Worm (Caenorhabditis elegans) whole organism, L4 larva: ENCODE data around the gene let-711.

Source experiments
- D1046.2 ChIP-seq: fragments of 200-800 bp; sonication (Bioruptor generic); IDR thresholded peaks from 2 replicates; pipeline ENCODE4 v1.3.6; 2022; ENCODE audit warnings: missing genetic modification characterization, missing compliant biosample characterization
- R02D3.7 ChIP-seq: fragments of 150-350 bp; sonication (generic microtip); optimal IDR thresholded peaks from 3 replicates; lab custom pipeline; 2014; ENCODE audit warnings: missing biosample characterization, missing genetic modification characterization
- T20F7.1 ChIP-seq: fragments of 200-800 bp; sonication (Bioruptor generic); optimal IDR thresholded peaks from 2 replicates; lab custom pipeline; 2018; ENCODE audit warnings: mild to moderate bottlenecking, missing genetic modification characterization, missing compliant biosample characterization
- Y48G9A.11 ChIP-seq: fragments of 200-800 bp; sonication (Bioruptor generic); IDR thresholded peaks from 2 replicates; pipeline ENCODE4 v1.3.6; 2022; ENCODE audit warnings: missing genetic modification reagents, missing genetic modification characterization, missing compliant biosample characterization
- Y75B8A.6 ChIP-seq: fragments of 200-800 bp; sonication (Bioruptor generic); IDR thresholded peaks from 2 replicates; pipeline ENCODE4 v1.3.6; 2022; ENCODE audit warnings: missing genetic modification reagents, missing genetic modification characterization, missing compliant biosample characterization
- aha-1 ChIP-seq: fragments of 150-350 bp; peaks from one replicate; lab custom pipeline; 2014; ENCODE audit warnings: missing biosample characterization, missing genetic modification characterization
- aly-2 ChIP-seq: sonication (generic microtip); optimal IDR thresholded peaks from 2 replicates; lab custom pipeline; 2018; ENCODE audit warnings: missing biosample characterization, missing genetic modification characterization
- arid-1 ChIP-seq: fragments of 200-800 bp; sonication (Bioruptor generic); conservative IDR thresholded peaks from 2 replicates; pipeline ENCODE4 v1.3.6; 2022; ENCODE audit warnings: missing genetic modification reagents, missing genetic modification characterization, missing compliant biosample characterization
- ceh-44 ChIP-seq: fragments of 200-800 bp; sonication (Bioruptor generic); IDR thresholded peaks from 2 replicates; pipeline ENCODE4 v1.3.6; 2022; ENCODE audit warnings: missing genetic modification reagents, missing genetic modification characterization, missing compliant biosample characterization
- ceh-82 ChIP-seq: sonication (generic microtip); optimal IDR thresholded peaks from 2 replicates; lab custom pipeline; 2017; ENCODE audit warnings: missing biosample characterization, missing genetic modification characterization
- ces-1 ChIP-seq: fragments of 150-350 bp; sonication (generic microtip); optimal IDR thresholded peaks from 4 replicates; lab custom pipeline; 2014; ENCODE audit warnings: missing biosample characterization, missing genetic modification reagents, missing genetic modification characterization
- ctbp-1 ChIP-seq: fragments of 200-800 bp; sonication (Bioruptor generic); IDR thresholded peaks from 2 replicates; pipeline ENCODE4 v1.3.6; 2022; ENCODE audit warnings: missing genetic modification reagents, missing genetic modification characterization, missing compliant biosample characterization
- daf-16 ChIP-seq, 3 experiments: sonication (generic microtip); optimal IDR thresholded peaks; 2 replicates each; lab custom pipeline; 2016 to 2017; ENCODE audit warnings: missing genetic modification characterization in 3 of 3, missing genetic modification reagents in 3 of 3, mild to moderate bottlenecking in 2 of 3, missing compliant biosample characterization in 2 of 3, missing biosample characterization in 1 of 3, moderate library complexity in 1 of 3
- daf-19 ChIP-seq: fragments of 200-800 bp; sonication (Bioruptor generic); conservative IDR thresholded peaks from 2 replicates; pipeline ENCODE4 v1.3.6; 2022; ENCODE audit warnings: missing genetic modification characterization, missing compliant biosample characterization
- daf-8 ChIP-seq: fragments of 200-800 bp; sonication (Bioruptor generic); IDR thresholded peaks from 2 replicates; pipeline ENCODE4 v1.3.6; 2022; ENCODE audit warnings: missing genetic modification characterization, missing compliant biosample characterization
- dmd-8 ChIP-seq: fragments of 200-800 bp; sonication (Bioruptor generic); IDR thresholded peaks from 2 replicates; pipeline ENCODE4 v1.3.6; 2022; ENCODE audit warnings: missing genetic modification characterization, missing compliant biosample characterization
- dpl-1 ChIP-seq: fragments of 150-350 bp; optimal IDR thresholded peaks from 2 replicates; lab custom pipeline; 2014; ENCODE audit warnings: missing biosample characterization, missing genetic modification reagents, missing genetic modification characterization
- dve-1 ChIP-seq: sonication (generic microtip); optimal IDR thresholded peaks from 2 replicates; lab custom pipeline; 2017; ENCODE audit warnings: antibody characterized with exemption, mild to moderate bottlenecking, missing genetic modification characterization, missing compliant biosample characterization; ENCODE audit not compliant: insufficient read depth
- egl-43 ChIP-seq: fragments of 200-800 bp; sonication (Bioruptor generic); IDR thresholded peaks from 2 replicates; pipeline ENCODE4 v1.3.6; 2022; ENCODE audit warnings: missing genetic modification reagents, missing genetic modification characterization, missing compliant biosample characterization
- hif-1 ChIP-seq, 2 experiments: sonication (generic microtip); optimal IDR thresholded peaks; 2 replicates each; lab custom pipeline; 2016 to 2017; ENCODE audit warnings: missing compliant biosample characterization in 2 of 2, missing genetic modification characterization in 2 of 2, missing genetic modification reagents in 2 of 2, missing genotype in 2 of 2, mild to moderate bottlenecking in 1 of 2
- hlh-30 ChIP-seq: sonication (generic microtip); optimal IDR thresholded peaks from 2 replicates; lab custom pipeline; 2017; ENCODE audit warnings: antibody characterized with exemption, mild to moderate bottlenecking, missing genetic modification characterization, missing compliant biosample characterization; ENCODE audit not compliant: insufficient read depth
- hmg-1.1 ChIP-seq: fragments of 200-800 bp; sonication (Bioruptor generic); IDR thresholded peaks from 2 replicates; pipeline ENCODE4 v1.3.6; 2022; ENCODE audit warnings: missing genetic modification reagents, missing genetic modification characterization, missing compliant biosample characterization
- lim-7 ChIP-seq: fragments of 200-800 bp; sonication (Bioruptor generic); IDR thresholded peaks from 2 replicates; pipeline ENCODE4 v1.3.6; 2022; ENCODE audit warnings: missing genetic modification characterization, missing compliant biosample characterization
- lin-13 ChIP-seq: fragments of 150-350 bp; optimal IDR thresholded peaks from 2 replicates; lab custom pipeline; 2014; ENCODE audit warnings: missing biosample characterization, missing genetic modification reagents, missing genetic modification characterization
- lin-38 ChIP-seq: fragments of 200-800 bp; sonication (Bioruptor generic); IDR thresholded peaks from 2 replicates; pipeline ENCODE4 v1.3.6; 2022; ENCODE audit warnings: missing genetic modification reagents, missing genetic modification characterization, missing compliant biosample characterization
- lsy-2 ChIP-seq, 2 experiments: fragments of 150-350 bp in 1 of 2; sonication (generic microtip) in 1 of 2; optimal IDR thresholded peaks; 2 replicates each; lab custom pipeline; 2014 to 2017; ENCODE audit warnings: missing biosample characterization in 2 of 2, missing genetic modification characterization in 2 of 2
- mdl-1 ChIP-seq, 2 experiments: fragments of 150-350 bp in 1 of 2; sonication (generic microtip) in 1 of 2; optimal IDR thresholded peaks; 2 replicates each; lab custom pipeline; 2014 to 2017; ENCODE audit warnings: missing biosample characterization in 2 of 2, missing genetic modification characterization in 2 of 2
- mep-1 ChIP-seq: fragments of 150-350 bp; sonication (generic microtip); optimal IDR thresholded peaks from 3 replicates; lab custom pipeline; 2014; ENCODE audit warnings: missing biosample characterization, missing genetic modification characterization
- mes-2 ChIP-seq: sonication (generic microtip); optimal IDR thresholded peaks from 2 replicates; lab custom pipeline; 2016; ENCODE audit warnings: missing genotype, mild to moderate bottlenecking, missing genetic modification characterization, missing compliant biosample characterization; ENCODE audit not compliant: poor library complexity, severe bottlenecking
- mxl-2 ChIP-seq: fragments of 200-800 bp; sonication (Bioruptor generic); conservative IDR thresholded peaks from 2 replicates; pipeline ENCODE4 v1.3.6; 2022; ENCODE audit warnings: missing genetic modification reagents, missing genetic modification characterization, missing compliant biosample characterization
- mxl-3 ChIP-seq: fragments of 200-800 bp; sonication (Bioruptor generic); optimal IDR thresholded peaks from 2 replicates; lab custom pipeline; 2018; ENCODE audit warnings: mild to moderate bottlenecking, missing genetic modification characterization, missing compliant biosample characterization
- nhr-102 ChIP-seq: sonication (generic microtip); optimal IDR thresholded peaks from 2 replicates; lab custom pipeline; 2016; ENCODE audit warnings: mild to moderate bottlenecking, missing genetic modification characterization, moderate library complexity, missing compliant biosample characterization
- nhr-237 ChIP-seq: sonication (generic microtip); optimal IDR thresholded peaks from 2 replicates; lab custom pipeline; 2017; ENCODE audit warnings: missing biosample characterization, missing genetic modification characterization
- nhr-48 ChIP-seq: sonication (generic microtip); optimal IDR thresholded peaks from 2 replicates; lab custom pipeline; 2016; ENCODE audit warnings: mild to moderate bottlenecking, missing genetic modification characterization, missing compliant biosample characterization
- nhr-76 ChIP-seq: fragments of 150-350 bp; optimal IDR thresholded peaks from 2 replicates; lab custom pipeline; 2014; ENCODE audit warnings: missing biosample characterization, missing genetic modification characterization
- php-3 ChIP-seq: fragments of 200-800 bp; sonication (Bioruptor generic); IDR thresholded peaks from 2 replicates; pipeline ENCODE4 v1.3.6; 2022; ENCODE audit warnings: missing genetic modification reagents, missing genetic modification characterization, missing compliant biosample characterization
- pqm-1 ChIP-seq: sonication (generic microtip); optimal IDR thresholded peaks from 2 replicates; lab custom pipeline; 2017; ENCODE audit warnings: missing biosample characterization, missing genetic modification characterization
- rbr-2 ChIP-seq: sonication (generic microtip); optimal IDR thresholded peaks from 2 replicates; lab custom pipeline; 2016; ENCODE audit warnings: missing genotype, missing genetic modification characterization, missing compliant biosample characterization
- sdz-12 ChIP-seq: fragments of 200-800 bp; sonication (Bioruptor generic); optimal IDR thresholded peaks from 2 replicates; lab custom pipeline; 2018; ENCODE audit warnings: mild to moderate bottlenecking, missing genetic modification characterization, missing compliant biosample characterization
- skn-1 ChIP-seq: fragments of 150-350 bp; optimal IDR thresholded peaks from 2 replicates; lab custom pipeline; 2014; ENCODE audit warnings: missing biosample characterization, missing genetic modification characterization
- snpc-4 ChIP-seq: fragments of 150-350 bp; optimal IDR thresholded peaks from 2 replicates; lab custom pipeline; 2014; ENCODE audit warnings: missing biosample characterization, missing genetic modification characterization
- spr-1 ChIP-seq: sonication (generic microtip); optimal IDR thresholded peaks from 2 replicates; lab custom pipeline; 2016; ENCODE audit warnings: mild to moderate bottlenecking, missing genetic modification characterization, missing compliant biosample characterization
- spr-3 ChIP-seq: fragments of 200-800 bp; sonication (Bioruptor generic); optimal IDR thresholded peaks from 2 replicates; lab custom pipeline; 2018; ENCODE audit warnings: mild to moderate bottlenecking, missing genetic modification characterization, missing compliant biosample characterization
- tag-97 ChIP-seq: fragments of 200-800 bp; sonication (Bioruptor generic); IDR thresholded peaks from 2 replicates; pipeline ENCODE4 v1.3.6; 2022; ENCODE audit warnings: missing genetic modification characterization, missing compliant biosample characterization
- tra-1 ChIP-seq: fragments of 200-800 bp; sonication (Bioruptor generic); IDR thresholded peaks from 2 replicates; pipeline ENCODE4 v1.3.6; 2022; ENCODE audit warnings: missing genetic modification reagents, missing genetic modification characterization, missing compliant biosample characterization
- unc-130 ChIP-seq: sonication (generic microtip); optimal IDR thresholded peaks from 2 replicates; lab custom pipeline; 2016; ENCODE audit warnings: missing genetic modification reagents, missing genetic modification characterization, missing compliant biosample characterization
- unc-62 ChIP-seq, 3 experiments: fragments of 150-350 bp in 1 of 3; sonication (generic microtip); optimal IDR thresholded peaks in 2 of 3; peaks in 1 of 3; 1 replicate in 1 of 3; 2 replicates in 2 of 3; lab custom pipeline; 2014 to 2017; ENCODE audit warnings: missing biosample characterization in 3 of 3, missing genetic modification characterization in 3 of 3, missing genetic modification reagents in 3 of 3, missing genotype in 1 of 3
- zag-1 ChIP-seq: fragments of 150-350 bp; optimal IDR thresholded peaks from 2 replicates; lab custom pipeline; 2014; ENCODE audit warnings: missing biosample characterization, missing genetic modification characterization
- zip-2 ChIP-seq: fragments of 150-350 bp; optimal IDR thresholded peaks from 2 replicates; lab custom pipeline; 2014; ENCODE audit warnings: missing biosample characterization, missing genetic modification characterization
- ztf-7 ChIP-seq: fragments of 150-350 bp; optimal IDR thresholded peaks from 2 replicates; lab custom pipeline; 2014; ENCODE audit warnings: missing biosample characterization, missing genetic modification characterization

Gene let-711

DNA sequence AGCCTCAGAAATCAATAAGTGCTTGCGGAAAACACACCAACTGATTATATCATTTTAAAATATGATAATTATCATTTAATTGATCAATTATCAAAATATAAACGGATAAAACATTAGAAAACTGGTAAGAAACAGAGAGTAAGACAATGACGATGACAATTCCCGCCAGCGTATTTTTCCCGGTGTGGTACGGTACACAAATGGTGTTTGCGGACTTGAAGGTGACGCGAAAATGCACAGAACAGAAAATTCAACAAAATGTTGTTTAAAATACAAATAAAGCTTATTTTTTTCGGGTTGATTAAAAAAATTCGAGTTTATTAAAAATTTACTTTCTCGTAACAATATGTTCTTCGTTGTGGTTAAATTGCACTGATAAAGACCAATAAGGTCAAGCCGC lies 14.6 kb downstream of the let-711 start:
- peak; percentile 2 for TF ChIP-seq lin-13 (GFP tag; lab: Kevin White, UChicago)
- peak; percentile 57 for TF ChIP-seq dve-1
- no peak for TF ChIP-seq zag-1 (tag; lab: Kevin White, UChicago)
- TF ChIP-seq dpl-1 (GFP tag; lab: Kevin White, UChicago) = peak; percentile 60
- TF ChIP-seq ces-1 (GFP tag; lab: Kevin White, UChicago) = no peak
- peak; percentile 63; the same call in 1 of the 2 replicates for TF ChIP-seq Y48G9A.11 (GFP tag; lab: Robert Waterston, UW)
- TF ChIP-seq hlh-30 (tag; lab: Kevin White, UChicago) = peak; percentile 5
- peak in 1 of 2 experiments; percentile 16 for TF ChIP-seq hif-1 (tag; optimal IDR thresholded peaks at IDR 0.05; lab: Kevin White, UChicago)
- TF ChIP-seq T20F7.1 (GFP tag; lab: Kevin White, UChicago) = peak; percentile 76
- TF ChIP-seq Y75B8A.6 (GFP tag; lab: Robert Waterston, UW) = no peak
- peak; percentile 56 for TF ChIP-seq lin-38 (GFP tag; lab: Robert Waterston, UW)
- no peak for TF ChIP-seq mxl-3
- TF ChIP-seq ztf-7 (tag; lab: Kevin White, UChicago) = no peak
- no peak for TF ChIP-seq ctbp-1 (GFP tag; lab: Robert Waterston, UW)
- TF ChIP-seq nhr-48 (tag; lab: Kevin White, UChicago) = no peak
- no peak for TF ChIP-seq sdz-12
- TF ChIP-seq aly-2 (tag; lab: Kevin White, UChicago) = no peak
- TF ChIP-seq nhr-102 (tag; lab: Kevin White, UChicago) = no peak
- no peak for TF ChIP-seq egl-43 (GFP tag; lab: Robert Waterston, UW)
- TF ChIP-seq daf-16 (GFP tag; optimal IDR thresholded peaks at IDR 0.05; lab: Kevin White, UChicago) = no peak
- TF ChIP-seq daf-16 (tag; optimal IDR thresholded peaks at IDR 0.05; lab: Kevin White, UChicago) = peak; percentile 36
- TF ChIP-seq arid-1 (GFP tag; lab: Robert Waterston, UW) = no peak
- TF ChIP-seq pqm-1 (tag; lab: Kevin White, UChicago) = no peak
- TF ChIP-seq ceh-82 (tag; lab: Kevin White, UChicago) = no peak
- no peak for TF ChIP-seq mdl-1 (tag; optimal IDR thresholded peaks at IDR 0.05; lab: Kevin White, UChicago)
- no peak for TF ChIP-seq tra-1
- TF ChIP-seq lsy-2 (tag; optimal IDR thresholded peaks at IDR 0.05; lab: Kevin White, UChicago) = peak; percentile 57 to 98
- TF ChIP-seq zip-2 = no peak
- TF ChIP-seq hmg-1.1 (GFP tag; lab: Robert Waterston, UW) = peak; percentile 28; the same call in 1 of the 2 replicates
- peak; percentile 60 for TF ChIP-seq aha-1
- peak; percentile 43 for TF ChIP-seq mep-1 (tag; lab: Kevin White, UChicago)
- TF ChIP-seq mxl-2 = no peak
- TF ChIP-seq php-3 (GFP tag; lab: Robert Waterston, UW) = no peak
- peak; percentile 77 for TF ChIP-seq unc-130 (GFP tag; lab: Kevin White, UChicago)
- TF ChIP-seq mes-2 (tag; lab: Kevin White, UChicago) = peak; percentile 53
- TF ChIP-seq spr-3 (GFP tag; lab: Kevin White, UChicago) = no peak
- TF ChIP-seq dmd-8 = no peak
- no peak for TF ChIP-seq snpc-4 (tag; lab: Kevin White, UChicago)
- no peak for TF ChIP-seq D1046.2 (GFP tag; lab: Robert Waterston, UW)
- no peak for TF ChIP-seq nhr-76 (tag; lab: Kevin White, UChicago)

DNA sequence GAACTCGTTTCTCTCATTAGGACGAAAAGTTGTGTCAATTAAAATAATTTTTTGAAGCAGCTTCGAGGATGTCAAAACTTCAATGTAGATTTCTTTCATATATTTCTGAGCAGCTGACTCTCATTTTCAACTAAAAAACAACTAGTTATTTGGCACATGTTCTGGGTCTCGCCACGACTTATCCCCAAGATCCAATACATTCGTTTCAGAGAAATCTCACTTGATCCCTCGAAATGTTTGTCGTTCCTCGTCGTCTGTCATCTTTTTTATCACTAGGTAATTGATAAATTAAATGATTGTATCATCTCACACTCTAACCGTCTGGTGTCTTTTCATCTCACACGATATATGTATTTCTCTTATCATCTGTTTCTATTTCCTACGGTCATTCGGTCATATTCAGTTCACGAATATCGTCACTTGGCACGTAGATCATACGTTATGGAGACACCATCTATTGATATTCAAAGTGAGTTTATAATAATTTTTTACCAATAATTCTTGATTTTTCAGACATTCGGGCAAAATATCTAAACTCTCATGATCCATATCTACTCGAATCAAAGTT lies 15.5 kb downstream of the let-711 start, which contains the start of the genes rpn-6.1 and F57B9.1:
TSS of gene rpn-6.1 (minus strand) at position 65 of the 568 bp plus-strand sequence.
TSS of gene F57B9.1 (plus strand) at position 154 of the 568 bp plus-strand sequence.
- TF ChIP-seq spr-1 (tag; lab: Kevin White, UChicago) (no peak), ztf-7 (tag; lab: Kevin White, UChicago) (peak; percentile 28), Y75B8A.6 (GFP tag; lab: Robert Waterston, UW) (no peak), daf-8 (GFP tag; lab: Robert Waterston, UW) (no peak), mes-2 (tag; lab: Kevin White, UChicago) (peak; percentile 23), R02D3.7 (no peak), ceh-44 (no peak), nhr-237 (tag; lab: Kevin White, UChicago) (no peak), lim-7 (GFP tag; lab: Robert Waterston, UW) (no peak), unc-62 (GFP tag; optimal IDR thresholded peaks at IDR 0.05 in 1 of 2; lab: Kevin White, UChicago) (no peak), unc-62 (tag; optimal IDR thresholded peaks at IDR 0.05; lab: Kevin White, UChicago) (no peak), rbr-2 (no peak), mxl-3 (no peak), skn-1 (tag; lab: Kevin White, UChicago) (no peak), tag-97 (GFP tag; lab: Robert Waterston, UW) (no peak), daf-19 (GFP tag; lab: Robert Waterston, UW) (no peak)
